Worm (Caenorhabditis elegans) whole organism, mixed stage, embryonic: ENCODE data around the gene T07E3.4.

Source experiments
- M03D4.4 ChIP-seq: sonication (generic microtip); optimal IDR thresholded peaks from 2 replicates; lab custom pipeline; 2017; ENCODE audit warnings: mild to moderate bottlenecking, missing genetic modification characterization, missing compliant biosample characterization
- blmp-1 ChIP-seq: fragments of 150-350 bp; optimal IDR thresholded peaks from 2 replicates; lab custom pipeline; 2014; ENCODE audit warnings: missing biosample characterization, missing genetic modification characterization
- ceh-39 ChIP-seq: fragments of 150-350 bp; optimal IDR thresholded peaks from 2 replicates; lab custom pipeline; 2014; ENCODE audit warnings: missing biosample characterization, missing genetic modification characterization
- ceh-43 ChIP-seq: fragments of 200-800 bp; sonication (Bioruptor generic); optimal IDR thresholded peaks from 2 replicates; lab custom pipeline; 2018; ENCODE audit warnings: mild to moderate bottlenecking, missing genetic modification characterization, moderate library complexity, missing compliant biosample characterization
- ceh-83 ChIP-seq: fragments of 200-800 bp; sonication (Bioruptor generic); optimal IDR thresholded peaks from 2 replicates; lab custom pipeline; 2018; ENCODE audit warnings: mild to moderate bottlenecking, missing genetic modification characterization, missing compliant biosample characterization
- ces-1 ChIP-seq: fragments of 150-350 bp; optimal IDR thresholded peaks from 2 replicates; lab custom pipeline; 2014; ENCODE audit warnings: missing biosample characterization, missing genetic modification reagents, missing genetic modification characterization
- cnd-1 ChIP-seq: fragments of 200-800 bp; sonication (Bioruptor generic); optimal IDR thresholded peaks from 2 replicates; lab custom pipeline; 2018; ENCODE audit warnings: mild to moderate bottlenecking, missing genetic modification characterization, missing compliant biosample characterization
- elt-1 ChIP-seq: sonication (generic microtip); optimal IDR thresholded peaks from 2 replicates; lab custom pipeline; 2017; ENCODE audit warnings: missing genetic modification characterization, mild to moderate bottlenecking, missing compliant biosample characterization, antibody characterized with exemption, moderate library complexity, borderline replicate concordance; ENCODE audit not compliant: insufficient read depth
- elt-3 ChIP-seq: fragments of 150-350 bp; optimal IDR thresholded peaks from 2 replicates; lab custom pipeline; 2014; ENCODE audit warnings: missing biosample characterization, missing genetic modification characterization
- flh-1 ChIP-seq: fragments of 200-800 bp; sonication (Bioruptor generic); optimal IDR thresholded peaks from 2 replicates; lab custom pipeline; 2018; ENCODE audit warnings: mild to moderate bottlenecking, missing genetic modification characterization, moderate library complexity, missing compliant biosample characterization
- hlh-1 ChIP-seq: fragments of 150-350 bp; optimal IDR thresholded peaks from 2 replicates; lab custom pipeline; 2014; ENCODE audit warnings: missing biosample characterization, missing genetic modification reagents, missing genetic modification characterization
- lin-13 ChIP-seq: fragments of 150-350 bp; optimal IDR thresholded peaks from 2 replicates; lab custom pipeline; 2014; ENCODE audit warnings: missing biosample characterization, missing genetic modification characterization
- lsy-2 ChIP-seq: fragments of 150-350 bp; optimal IDR thresholded peaks from 2 replicates; lab custom pipeline; 2014; ENCODE audit warnings: missing biosample characterization, missing genetic modification characterization
- mab-5 ChIP-seq: fragments of 150-350 bp; optimal IDR thresholded peaks from 2 replicates; lab custom pipeline; 2014; ENCODE audit warnings: missing biosample characterization, missing genetic modification characterization
- mep-1 ChIP-seq: fragments of 150-350 bp; optimal IDR thresholded peaks from 2 replicates; lab custom pipeline; 2017; ENCODE audit warnings: missing biosample characterization, missing genetic modification reagents, missing genetic modification characterization, inconsistent platforms
- mls-2 ChIP-seq: sonication (generic microtip); optimal IDR thresholded peaks from 2 replicates; lab custom pipeline; 2016; ENCODE audit warnings: mild to moderate bottlenecking, missing genetic modification characterization, moderate library complexity, missing compliant biosample characterization
- nhr-12 ChIP-seq: fragments of 150-350 bp; optimal IDR thresholded peaks from 2 replicates; lab custom pipeline; 2014; ENCODE audit warnings: missing biosample characterization, missing genetic modification characterization
- nhr-2 ChIP-seq: fragments of 150-350 bp; optimal IDR thresholded peaks from 2 replicates; lab custom pipeline; 2014; ENCODE audit warnings: missing biosample characterization, missing genetic modification characterization
- nhr-237 ChIP-seq: fragments of 150-350 bp; optimal IDR thresholded peaks from 2 replicates; lab custom pipeline; 2014; ENCODE audit warnings: missing biosample characterization, missing genetic modification characterization
- nhr-28 ChIP-seq: fragments of 150-350 bp; optimal IDR thresholded peaks from 2 replicates; lab custom pipeline; 2014; ENCODE audit warnings: missing biosample characterization, missing genetic modification characterization
- pha-4 ChIP-seq: fragments of 150-350 bp; optimal IDR thresholded peaks from 2 replicates; lab custom pipeline; 2018; ENCODE audit warnings: missing biosample characterization, missing genetic modification reagents, missing genetic modification characterization
- sem-2 ChIP-seq: fragments of 200-800 bp; sonication (Bioruptor generic); optimal IDR thresholded peaks from 2 replicates; lab custom pipeline; 2018; ENCODE audit warnings: mild to moderate bottlenecking, missing genetic modification characterization, missing compliant biosample characterization
- sptf-1 ChIP-seq: sonication (generic microtip); optimal IDR thresholded peaks from 2 replicates; lab custom pipeline; 2017; ENCODE audit warnings: mild to moderate bottlenecking, missing genetic modification characterization, moderate library complexity, missing compliant biosample characterization
- tbx-8 ChIP-seq: fragments of 200-800 bp; sonication (Bioruptor generic); optimal IDR thresholded peaks from 2 replicates; lab custom pipeline; 2018; ENCODE audit warnings: mild to moderate bottlenecking, missing genetic modification characterization, moderate library complexity, missing compliant biosample characterization
- unc-120 ChIP-seq: sonication (generic microtip); optimal IDR thresholded peaks from 2 replicates; lab custom pipeline; 2017; ENCODE audit warnings: missing genetic modification characterization, missing compliant biosample characterization; ENCODE audit not compliant: poor library complexity, severe bottlenecking
- unc-39 ChIP-seq: fragments of 150-350 bp; optimal IDR thresholded peaks from 2 replicates; lab custom pipeline; 2014; ENCODE audit warnings: missing biosample characterization, missing genetic modification characterization
- unc-62 ChIP-seq: fragments of 150-350 bp; optimal IDR thresholded peaks from 2 replicates; lab custom pipeline; 2014; ENCODE audit warnings: missing biosample characterization, missing genetic modification reagents, missing genetic modification characterization
- zip-8 ChIP-seq: fragments of 150-350 bp; optimal IDR thresholded peaks from 2 replicates; lab custom pipeline; 2014; ENCODE audit warnings: missing biosample characterization, missing genetic modification characterization
- ztf-11 ChIP-seq: fragments of 150-350 bp; optimal IDR thresholded peaks from 2 replicates; lab custom pipeline; 2014; ENCODE audit warnings: missing biosample characterization, missing genetic modification characterization

T07E3.4 gene

DNA sequence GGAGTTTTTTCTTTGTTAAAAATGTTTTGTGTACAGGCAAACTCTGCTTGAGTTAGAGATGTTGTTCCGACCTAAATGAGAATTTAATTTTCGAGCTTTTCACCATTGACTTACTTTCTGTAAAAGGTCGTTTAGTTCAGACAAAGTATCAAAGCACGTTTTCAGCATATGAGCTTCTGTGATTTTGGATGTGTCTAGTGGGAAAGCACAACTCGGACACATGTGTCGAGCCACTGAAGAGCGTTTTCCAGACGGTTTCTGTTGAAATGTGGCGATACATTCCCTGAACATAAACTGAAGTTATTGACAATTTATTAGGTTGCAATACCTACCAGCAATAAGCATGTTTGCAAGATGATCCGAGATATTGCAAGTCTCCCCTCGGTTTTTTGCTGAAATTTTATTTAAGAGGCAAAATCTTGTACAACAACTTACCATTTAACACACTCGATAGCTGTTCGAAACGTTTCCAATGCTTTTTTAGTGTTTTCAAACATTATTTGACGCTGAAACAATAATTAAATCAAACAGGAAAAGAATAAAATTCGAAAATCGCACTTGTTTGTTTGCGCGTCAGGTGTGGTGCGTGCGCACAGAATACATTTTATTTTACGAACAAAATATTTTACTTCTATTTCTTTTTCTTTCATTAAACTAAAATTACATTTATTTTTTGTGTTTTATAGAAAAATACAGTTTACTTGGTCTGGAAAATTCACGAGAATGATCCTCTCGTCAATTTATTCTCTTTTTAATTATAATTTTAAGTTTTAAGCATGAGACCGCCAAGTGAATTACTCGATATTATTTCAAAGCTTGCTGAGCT, 8.6 kb upstream of the T07E3.4 start, which contains the start of the genes brd-1 and K04C2.2:
Gene brd-1 (minus strand): TSS at position 506 of the 826 bp plus-strand sequence.
Gene K04C2.2 (plus strand): TSS at position 776 of the 826 bp plus-strand sequence.
- TF ChIP-seq unc-120 (tag; lab: Kevin White, UChicago) (no peak), zip-8 (tag; lab: Kevin White, UChicago) (no peak), ces-1 (GFP tag; lab: Kevin White, UChicago) (peak; percentile 48), pha-4 (tag; lab: Kevin White, UChicago) (no peak)

DNA sequence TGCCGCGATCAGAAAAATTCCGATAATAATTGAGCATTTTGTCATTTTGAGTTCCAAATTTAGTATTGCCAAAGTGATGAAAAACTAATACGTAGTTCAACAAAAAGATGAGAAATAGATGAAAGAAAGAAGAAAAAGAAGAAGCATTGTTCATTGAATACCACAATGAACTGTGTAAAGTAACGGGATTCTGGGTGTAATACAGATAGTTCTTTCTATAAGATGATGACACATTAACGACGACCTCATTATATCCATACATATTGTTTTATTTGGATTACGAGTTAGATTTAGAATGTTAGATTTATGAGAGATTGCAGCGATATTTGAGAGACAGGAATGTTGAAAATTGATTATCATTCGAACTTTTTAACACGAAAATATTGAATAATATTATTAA, 6.3 kb upstream of the T07E3.4 start, which contains the start of gene K04C2.5:
Gene K04C2.5 (minus strand): TSS at position 101 of the 400 bp plus-strand sequence.
- TF ChIP-seq lin-13 (no peak), elt-3 (tag; lab: Kevin White, UChicago) (no peak), ceh-83 (GFP tag; lab: Kevin White, UChicago) (no peak), ceh-39 (tag; lab: Kevin White, UChicago) (no peak), cnd-1 (tag; lab: Kevin White, UChicago) (no peak), sem-2 (no peak), flh-1 (no peak), mab-5 (tag; lab: Kevin White, UChicago) (no peak), nhr-237 (tag; lab: Kevin White, UChicago) (no peak), lsy-2 (tag; lab: Kevin White, UChicago) (no peak), hlh-1 (no peak), mep-1 (tag; lab: Kevin White, UChicago) (no peak), ces-1 (GFP tag; lab: Kevin White, UChicago) (no peak), elt-1 (tag; lab: Kevin White, UChicago) (no peak), pha-4 (tag; lab: Kevin White, UChicago) (no peak), ceh-43 (no peak), unc-62 (GFP tag; lab: Kevin White, UChicago) (no peak)

DNA sequence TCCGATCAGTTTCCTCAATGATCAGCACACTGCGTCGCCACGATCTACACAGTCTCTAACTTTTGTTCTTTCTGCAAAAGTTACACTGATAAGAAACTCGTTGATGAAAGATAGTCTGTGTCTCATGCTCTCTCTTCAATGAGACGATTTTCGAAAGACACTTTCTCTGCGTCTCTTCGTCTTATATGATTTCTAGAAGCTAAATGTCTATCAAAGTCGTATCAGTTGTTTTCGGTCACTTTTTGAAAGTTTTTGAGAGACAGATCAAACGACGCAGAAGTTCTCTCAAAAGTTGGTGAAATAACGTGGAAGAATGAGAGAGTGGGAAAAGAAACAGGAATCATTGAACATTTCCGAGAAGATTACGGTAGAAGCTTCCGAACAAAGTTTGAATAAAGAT, 2.6 kb upstream of the T07E3.4 start:
- no peak for TF ChIP-seq zip-8 (tag; lab: Kevin White, UChicago)
- TF ChIP-seq sptf-1 (tag; lab: Kevin White, UChicago): no peak
- TF ChIP-seq tbx-8 (GFP tag; lab: Kevin White, UChicago): no peak
- TF ChIP-seq M03D4.4 (tag; lab: Kevin White, UChicago): no peak
- TF ChIP-seq ztf-11 (tag; lab: Kevin White, UChicago): no peak
- TF ChIP-seq unc-62 (GFP tag; lab: Kevin White, UChicago): peak; percentile 68
- TF ChIP-seq hlh-1: peak; percentile 36
- TF ChIP-seq nhr-2 (tag; lab: Kevin White, UChicago): no peak
- TF ChIP-seq ces-1 (GFP tag; lab: Kevin White, UChicago): no peak
- TF ChIP-seq mls-2 (tag; lab: Kevin White, UChicago): no peak
- TF ChIP-seq flh-1: no peak
- peak; percentile 15 for TF ChIP-seq mep-1 (tag; lab: Kevin White, UChicago)

ce11 chrIII:6895677-6896076, 2.1 kb upstream of the T07E3.4 start:
- TF ChIP-seq sptf-1 (tag; lab: Kevin White, UChicago) (no peak), flh-1 (no peak), elt-3 (tag; lab: Kevin White, UChicago) (no peak), mep-1 (tag; lab: Kevin White, UChicago) (no peak), mls-2 (tag; lab: Kevin White, UChicago) (no peak), blmp-1 (tag; lab: Kevin White, UChicago) (no peak), zip-8 (tag; lab: Kevin White, UChicago) (no peak), unc-39 (tag; lab: Kevin White, UChicago) (no peak), ceh-83 (GFP tag; lab: Kevin White, UChicago) (no peak), lsy-2 (tag; lab: Kevin White, UChicago) (no peak), nhr-237 (tag; lab: Kevin White, UChicago) (no peak), mab-5 (tag; lab: Kevin White, UChicago) (no peak), sem-2 (no peak), ces-1 (GFP tag; lab: Kevin White, UChicago) (no peak), lin-13 (no peak), nhr-12 (tag; lab: Kevin White, UChicago) (no peak), unc-62 (GFP tag; lab: Kevin White, UChicago) (no peak), nhr-28 (no peak), ztf-11 (tag; lab: Kevin White, UChicago) (no peak)
